Fruit fly (Drosophila melanogaster): ENCODE results near the gene CG13101.

CG13101 gene

dm6 chr2L:8943110-8943509 lies 41.6 kb downstream of the CG13101 start, which contains the start of gene CG9515 (continued):
- TF ChIP-seq CG8290 (GFP tag; optimal IDR thresholded peaks at IDR 0.05) = no peak
- TF ChIP-seq CG8290 (tag; optimal IDR thresholded peaks at IDR 0.05) = peak in 1 of 2 experiments; percentile 52
- 0 out of 2 replicates have a peak, but pooled peaks have one; percentile 18 for TF ChIP-seq vvl (GFP tag; IDR thresholded peaks at IDR 0.05)
- TF ChIP-seq unc-4 (GFP tag; IDR thresholded peaks at IDR 0.05; ENCODE audit: partially characterized antibody) = peak; percentile 71
- TF ChIP-seq disco-r (GFP tag; optimal IDR thresholded peaks at IDR 0.05) = no peak
- no peak for TF ChIP-seq crc (GFP tag; optimal IDR thresholded peaks at IDR 0.05)
- TF ChIP-seq CG31224 (GFP tag; IDR thresholded peaks at IDR 0.05) = no peak
- no peak for TF ChIP-seq CG32767 (GFP tag; IDR thresholded peaks at IDR 0.05)
- no peak for TF ChIP-seq Meics (GFP tag; optimal IDR thresholded peaks at IDR 0.05)
- peak; percentile 99 for TF ChIP-seq stwl (tag; optimal IDR thresholded peaks at IDR 0.05)
- no peak for TF ChIP-seq CG30431 (GFP tag; optimal IDR thresholded peaks at IDR 0.05)
- no peak for TF ChIP-seq Hr51 (GFP tag; optimal IDR thresholded peaks at IDR 0.05)
- TF ChIP-seq Dip2 (GFP tag; IDR thresholded peaks at IDR 0.05) = no peak
- TF ChIP-seq Max (GFP tag; optimal IDR thresholded peaks at IDR 0.05) = peak; percentile 55
- TF ChIP-seq Doc3 (GFP tag; IDR thresholded peaks at IDR 0.05; ENCODE audit: partially characterized antibody) = peak; percentile 71
- no peak for TF ChIP-seq CG4282 (GFP tag; optimal IDR thresholded peaks at IDR 0.05)
- TF ChIP-seq CG17328 (GFP tag; IDR thresholded peaks at IDR 0.05) = no peak
- peak; percentile 56 for TF ChIP-seq mirr (GFP tag; optimal IDR thresholded peaks at IDR 0.05)
- no peak for TF ChIP-seq p53 (GFP tag; optimal IDR thresholded peaks at IDR 0.05)
- TF ChIP-seq Sox102F (GFP tag; optimal IDR thresholded peaks at IDR 0.05) = no peak
- no peak for TF ChIP-seq CG6683 (GFP tag; optimal IDR thresholded peaks at IDR 0.05)
- TF ChIP-seq lbe (GFP tag; optimal IDR thresholded peaks at IDR 0.05) = peak; percentile 20
- TF ChIP-seq CG42726 (GFP tag; IDR thresholded peaks at IDR 0.05; ENCODE audit: partially characterized antibody) = peak; percentile 61; the same call in 1 of the 2 replicates
- peak; percentile 20 for TF ChIP-seq Lhr (GFP tag; optimal IDR thresholded peaks at IDR 0.05)
- no peak for TF ChIP-seq CG3065 (GFP tag; optimal IDR thresholded peaks at IDR 0.05)
- peak; percentile 14 for TF ChIP-seq CG12769 (tag; optimal IDR thresholded peaks at IDR 0.05)
- TF ChIP-seq CG10959 (GFP tag; IDR thresholded peaks at IDR 0.05) = no peak
- TF ChIP-seq Tbp (GFP tag; optimal IDR thresholded peaks at IDR 0.05) = no peak
- TF ChIP-seq so (GFP tag; IDR thresholded peaks at IDR 0.05) = no peak
- TF ChIP-seq CG34422 (GFP tag; IDR thresholded peaks at IDR 0.05) = no peak
- TF ChIP-seq CG2116 (GFP tag; optimal IDR thresholded peaks at IDR 0.05) = peak; percentile 81
- peak; percentile 48 for TF ChIP-seq pita (GFP tag; optimal IDR thresholded peaks at IDR 0.05)
- no peak for TF ChIP-seq dmrt11E (tag; optimal IDR thresholded peaks at IDR 0.05)
- no peak for TF ChIP-seq NK7.1 (GFP tag; optimal IDR thresholded peaks at IDR 0.05)
- peak; percentile 86 for TF ChIP-seq Opbp (GFP tag; IDR thresholded peaks at IDR 0.05; ENCODE audit: partially characterized antibody)
- no peak for TF ChIP-seq Lpt (GFP tag; optimal IDR thresholded peaks at IDR 0.05)
- peak; percentile 21 for TF ChIP-seq MESR4 (GFP tag; optimal IDR thresholded peaks at IDR 0.05)
- no peak for TF ChIP-seq al (GFP tag; IDR thresholded peaks at IDR 0.05)

dm6 chr2L:8941736-8942337 lies 42.8 kb downstream of the CG13101 start, which contains the start of gene Argl:
Gene Argl (minus strand): TSS chr2L:8942105.
- no peak for TF ChIP-seq CG17802 (tag; optimal IDR thresholded peaks at IDR 0.05)
- peak in 1 of 2 experiments; percentile 50 for TF ChIP-seq Pdp1 (GFP tag; optimal IDR thresholded peaks at IDR 0.05)
- no peak for TF ChIP-seq E2f2 (GFP tag; IDR thresholded peaks at IDR 0.05)
- no peak for TF ChIP-seq mam (GFP tag; optimal IDR thresholded peaks at IDR 0.05)
- TF ChIP-seq ato (GFP tag; IDR thresholded peaks at IDR 0.05; ENCODE audit: partially characterized antibody) = no peak
- TF ChIP-seq CG6765 (GFP tag; optimal IDR thresholded peaks at IDR 0.05) = peak; percentile 12
- peak; percentile 14 for TF ChIP-seq CG2678 (tag; optimal IDR thresholded peaks at IDR 0.05)
- no peak for TF ChIP-seq hbn (GFP tag; IDR thresholded peaks at IDR 0.05; ENCODE audit: partially characterized antibody)
- TF ChIP-seq CG11504 (tag; optimal IDR thresholded peaks at IDR 0.05) = peak; percentile 5
- no peak for TF ChIP-seq CG34224 (GFP tag; IDR thresholded peaks at IDR 0.05; ENCODE audit: partially characterized antibody)
- peak; percentile 33 for TF ChIP-seq sens (GFP tag)
- no peak for TF ChIP-seq CG15601 (tag; optimal IDR thresholded peaks at IDR 0.05)
- TF ChIP-seq CG2120 (GFP tag; optimal IDR thresholded peaks at IDR 0.05) = peak; percentile 25
- no peak for TF ChIP-seq CG4328 (GFP tag; optimal IDR thresholded peaks at IDR 0.05)
